Worm (Caenorhabditis elegans) whole organism, mixed stage, embryonic: ENCODE results near the gene cpar-1.

Experiments
- elt-3 ChIP-seq: fragments of 150-350 bp; optimal IDR thresholded peaks from 2 replicates; lab custom pipeline; 2014; ENCODE audit warnings: missing biosample characterization, missing genetic modification characterization
- hlh-1 ChIP-seq: fragments of 150-350 bp; optimal IDR thresholded peaks from 2 replicates; lab custom pipeline; 2014; ENCODE audit warnings: missing biosample characterization, missing genetic modification reagents, missing genetic modification characterization
- lsy-2 ChIP-seq: fragments of 150-350 bp; optimal IDR thresholded peaks from 2 replicates; lab custom pipeline; 2014; ENCODE audit warnings: missing biosample characterization, missing genetic modification characterization
- nhr-237 ChIP-seq: fragments of 150-350 bp; optimal IDR thresholded peaks from 2 replicates; lab custom pipeline; 2014; ENCODE audit warnings: missing biosample characterization, missing genetic modification characterization
- nhr-28 ChIP-seq: fragments of 150-350 bp; optimal IDR thresholded peaks from 2 replicates; lab custom pipeline; 2014; ENCODE audit warnings: missing biosample characterization, missing genetic modification characterization
- pha-4 ChIP-seq: fragments of 150-350 bp; optimal IDR thresholded peaks from 2 replicates; lab custom pipeline; 2018; ENCODE audit warnings: missing biosample characterization, missing genetic modification reagents, missing genetic modification characterization
- unc-120 ChIP-seq: sonication (generic microtip); optimal IDR thresholded peaks from 2 replicates; lab custom pipeline; 2017; ENCODE audit warnings: missing genetic modification characterization, missing compliant biosample characterization; ENCODE audit not compliant: poor library complexity, severe bottlenecking
- unc-62 ChIP-seq: fragments of 150-350 bp; optimal IDR thresholded peaks from 2 replicates; lab custom pipeline; 2014; ENCODE audit warnings: missing biosample characterization, missing genetic modification reagents, missing genetic modification characterization
- zip-8 ChIP-seq: fragments of 150-350 bp; optimal IDR thresholded peaks from 2 replicates; lab custom pipeline; 2014; ENCODE audit warnings: missing biosample characterization, missing genetic modification characterization
- ztf-11 ChIP-seq: fragments of 150-350 bp; optimal IDR thresholded peaks from 2 replicates; lab custom pipeline; 2014; ENCODE audit warnings: missing biosample characterization, missing genetic modification characterization

- TF ChIP-seq nhr-237 (no peak), ztf-11 (no peak), hlh-1 (no peak), lsy-2 (tag; lab: Kevin White, UChicago) (no peak), pha-4 (no peak), unc-62 (GFP tag; lab: Kevin White, UChicago) (no peak), unc-120 (no peak), nhr-28 (tag; lab: Kevin White, UChicago) (no peak), elt-3 (tag; lab: Kevin White, UChicago) (no peak), zip-8 (tag; lab: Kevin White, UChicago) (no peak)
These were observed 38.6 kb downstream of the cpar-1 start for ce11 chrIII:9472464-9472863.
